Worm (Caenorhabditis elegans): ENCODE results near the gene glb-1.

DNA sequence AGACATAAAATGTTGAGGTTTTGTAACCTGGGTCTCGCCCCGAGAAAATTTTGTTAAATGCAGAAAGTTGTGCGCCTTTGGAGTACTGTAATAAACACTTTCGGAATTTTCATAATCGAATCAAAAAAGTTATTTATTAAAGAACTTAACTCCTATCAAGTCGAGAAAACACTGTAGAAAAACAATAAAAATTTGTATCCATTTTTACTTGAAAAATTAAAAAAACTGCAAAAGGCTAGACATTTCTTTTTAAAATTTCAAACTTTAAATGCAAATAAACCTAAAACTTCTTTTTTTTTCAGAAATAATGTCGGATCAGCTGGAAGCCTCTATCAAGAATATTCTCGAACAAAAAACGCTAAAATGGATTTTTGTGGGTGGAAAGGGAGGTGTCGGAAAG is 28.3 kb downstream of the glb-1 start, which contains the start of gene asna-1:
- TF ChIP-seq flt-1 (GFP tag; IDR thresholded peaks at IDR 0.05) (no peak), cog-1 (tag; optimal IDR thresholded peaks at IDR 0.05) (no peak), med-1 (GFP tag; optimal IDR thresholded peaks at IDR 0.05; ENCODE audit: insufficient read depth) (no peak), tab-1 (GFP tag; IDR thresholded peaks at IDR 0.05) (no peak), ztf-29 (GFP tag; IDR thresholded peaks at IDR 0.05) (no peak), ztf-23 (GFP tag; IDR thresholded peaks at IDR 0.05) (no peak)

Data from whole organism, midembryonic.